Fruit fly (Drosophila melanogaster): ENCODE data around the gene Orc2.

DNA sequence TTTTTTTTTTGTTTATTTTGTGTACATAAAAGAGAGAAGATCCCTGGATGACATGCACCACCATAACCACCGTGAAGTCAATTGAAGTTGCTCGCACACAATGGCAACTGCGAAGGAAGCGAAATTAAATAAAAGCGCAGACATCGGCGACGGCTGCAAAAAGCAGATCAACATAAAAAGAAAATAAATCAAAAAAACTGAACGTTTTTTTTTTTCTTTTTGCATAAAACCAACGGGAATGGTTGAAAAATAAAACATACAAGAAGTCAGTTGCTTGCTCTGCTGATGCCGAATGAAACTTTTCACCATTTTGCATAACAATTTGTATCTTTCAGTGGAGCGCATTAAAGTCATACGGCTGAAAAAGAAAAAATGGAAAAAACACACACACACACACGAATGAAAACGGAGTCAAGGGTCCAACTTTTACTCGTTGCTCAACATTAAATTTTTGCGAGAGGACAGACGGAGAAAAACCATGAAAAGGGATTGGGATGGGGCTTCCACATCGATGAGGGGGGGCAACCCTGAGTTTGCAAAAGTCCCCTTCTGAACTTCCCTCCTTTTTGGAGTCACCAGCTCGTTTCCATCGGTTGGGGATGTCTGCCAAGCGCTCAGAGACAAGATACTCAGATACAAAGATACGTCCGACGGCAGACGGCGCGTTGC lies 41.7 kb downstream of the Orc2 start:
- TF ChIP-seq CG10631 (GFP tag; optimal IDR thresholded peaks at IDR 0.05), result peak; percentile 10
- TF ChIP-seq CG6854 (GFP tag; optimal IDR thresholded peaks at IDR 0.05), result peak; percentile 79
- TF ChIP-seq cyc (GFP tag; optimal IDR thresholded peaks at IDR 0.05), result peak; percentile 55
- TF ChIP-seq CG34406 (GFP tag; optimal IDR thresholded peaks at IDR 0.05), result peak; percentile 73
- peak; percentile 75 for TF ChIP-seq CG6808 (GFP tag; optimal IDR thresholded peaks at IDR 0.05)
- TF ChIP-seq Blimp-1 (GFP tag; optimal IDR thresholded peaks at IDR 0.05), result peak; percentile 34
- TF ChIP-seq CG16779 (tag; optimal IDR thresholded peaks at IDR 0.05), result peak; percentile 74

Measured in whole organism, prepupa.